Comparison of ENCODE assay signal across 1 worm cellular context in genomic region chrIV:11821591-11822361, ce11.
TF ChIP-seq lines count a peak whose summit lies in the region.

Gene par-5, minus strand, starts transcription at chrIV:11821924.
Gene M117.3, plus strand, starts transcription at chrIV:11822206.

TF ChIP-seq in whole organism, L4 larva, 104 proteins besides CTCF, POLR2A, EP300 and RAD21 (continued from another document):
- TF ChIP-seq snpc-4 (tag; optimal IDR thresholded peaks at IDR 0.05; lab: Kevin White, UChicago) (no peak), aly-2 (tag; optimal IDR thresholded peaks at IDR 0.05; lab: Kevin White, UChicago) (no peak), Y105C5A.15 (GFP tag; IDR thresholded peaks at IDR 0.05; lab: Robert Waterston, UW) (no peak), madf-5 (GFP tag; IDR thresholded peaks at IDR 0.05; lab: Robert Waterston, UW) (no peak), lin-1 (GFP tag; IDR thresholded peaks at IDR 0.05; lab: Robert Waterston, UW) (peak; percentile 68), lin-38 (GFP tag; IDR thresholded peaks at IDR 0.05; lab: Robert Waterston, UW) (peak; percentile 60), zfp-3 (GFP tag; conservative IDR thresholded peaks at IDR 0.05; lab: Robert Waterston, UW) (0 out of 2 replicates have a peak, but pooled peaks have one; percentile 38), tag-97 (GFP tag; IDR thresholded peaks at IDR 0.05; lab: Robert Waterston, UW) (no peak), tra-1 (GFP tag; IDR thresholded peaks at IDR 0.05; lab: Robert Waterston, UW) (no peak; the same call in 1 of the 2 replicates), attf-4 (tag; optimal IDR thresholded peaks at IDR 0.05; lab: Kevin White, UChicago) (no peak), lim-7 (GFP tag; IDR thresholded peaks at IDR 0.05; lab: Robert Waterston, UW) (peak; percentile 64), daf-12 (tag; optimal IDR thresholded peaks at IDR 0.05; lab: Kevin White, UChicago) (no peak), ztf-11 (tag; optimal IDR thresholded peaks at IDR 0.05; lab: Kevin White, UChicago) (no peak), unc-62 (GFP tag; optimal IDR thresholded peaks at IDR 0.05 in 1 of 2; lab: Kevin White, UChicago) (peak in 1 of 2 experiments; percentile 95), unc-62 (tag; optimal IDR thresholded peaks at IDR 0.05; lab: Kevin White, UChicago) (no peak), ces-1 (GFP tag; optimal IDR thresholded peaks at IDR 0.05; lab: Kevin White, UChicago) (peak; percentile 10), ceh-32 (tag; optimal IDR thresholded peaks at IDR 0.05; lab: Kevin White, UChicago; ENCODE audit: poor library complexity) (no peak), fkh-10 (GFP tag; optimal IDR thresholded peaks at IDR 0.05; lab: Kevin White, UChicago) (peak; percentile 68), pha-4 (GFP tag; IDR thresholded peaks at IDR 0.05; lab: Robert Waterston, UW) (peak; percentile 60), pha-4 (tag; optimal IDR thresholded peaks at IDR 0.05; lab: Kevin White, UChicago) (no peak), nhr-6 (tag; optimal IDR thresholded peaks at IDR 0.05; lab: Kevin White, UChicago) (peak; percentile 24), R02D3.7 (tag; optimal IDR thresholded peaks at IDR 0.05; lab: Kevin White, UChicago) (no peak), ceh-20 (GFP tag; IDR thresholded peaks at IDR 0.05; lab: Robert Waterston, UW) (peak; percentile 76), spr-3 (GFP tag; optimal IDR thresholded peaks at IDR 0.05; lab: Kevin White, UChicago) (no peak)
